Worm (Caenorhabditis elegans) whole organism, mixed stage, embryonic: ENCODE data around the gene nspc-4.

Source experiments
- blmp-1 ChIP-seq: fragments of 150-350 bp; optimal IDR thresholded peaks from 2 replicates; lab custom pipeline; 2014; ENCODE audit warnings: missing biosample characterization, missing genetic modification characterization
- elt-3 ChIP-seq: fragments of 150-350 bp; optimal IDR thresholded peaks from 2 replicates; lab custom pipeline; 2014; ENCODE audit warnings: missing biosample characterization, missing genetic modification characterization
- ham-2 ChIP-seq: fragments of 200-800 bp; sonication (Bioruptor generic); optimal IDR thresholded peaks from 2 replicates; lab custom pipeline; 2018; ENCODE audit warnings: mild to moderate bottlenecking, missing genetic modification characterization, missing compliant biosample characterization
- lin-13 ChIP-seq: fragments of 150-350 bp; optimal IDR thresholded peaks from 2 replicates; lab custom pipeline; 2014; ENCODE audit warnings: missing biosample characterization, missing genetic modification characterization
- lsy-2 ChIP-seq: fragments of 150-350 bp; optimal IDR thresholded peaks from 2 replicates; lab custom pipeline; 2014; ENCODE audit warnings: missing biosample characterization, missing genetic modification characterization
- mls-2 ChIP-seq: sonication (generic microtip); optimal IDR thresholded peaks from 2 replicates; lab custom pipeline; 2016; ENCODE audit warnings: mild to moderate bottlenecking, missing genetic modification characterization, moderate library complexity, missing compliant biosample characterization
- nhr-12 ChIP-seq: fragments of 150-350 bp; optimal IDR thresholded peaks from 2 replicates; lab custom pipeline; 2014; ENCODE audit warnings: missing biosample characterization, missing genetic modification characterization
- nhr-237 ChIP-seq: fragments of 150-350 bp; optimal IDR thresholded peaks from 2 replicates; lab custom pipeline; 2014; ENCODE audit warnings: missing biosample characterization, missing genetic modification characterization
- nhr-76 ChIP-seq: sonication (generic microtip); optimal IDR thresholded peaks from 2 replicates; lab custom pipeline; 2017; ENCODE audit warnings: missing biosample characterization, missing genetic modification characterization
- pha-4 ChIP-seq: fragments of 150-350 bp; optimal IDR thresholded peaks from 2 replicates; lab custom pipeline; 2018; ENCODE audit warnings: missing biosample characterization, missing genetic modification reagents, missing genetic modification characterization
- sem-2 ChIP-seq: fragments of 200-800 bp; sonication (Bioruptor generic); optimal IDR thresholded peaks from 2 replicates; lab custom pipeline; 2018; ENCODE audit warnings: mild to moderate bottlenecking, missing genetic modification characterization, missing compliant biosample characterization
- snpc-4 ChIP-seq: fragments of 150-350 bp; optimal IDR thresholded peaks from 2 replicates; lab custom pipeline; 2014; ENCODE audit warnings: missing biosample characterization, missing genetic modification characterization
- unc-62 ChIP-seq: fragments of 150-350 bp; optimal IDR thresholded peaks from 2 replicates; lab custom pipeline; 2014; ENCODE audit warnings: missing biosample characterization, missing genetic modification reagents, missing genetic modification characterization

DNA sequence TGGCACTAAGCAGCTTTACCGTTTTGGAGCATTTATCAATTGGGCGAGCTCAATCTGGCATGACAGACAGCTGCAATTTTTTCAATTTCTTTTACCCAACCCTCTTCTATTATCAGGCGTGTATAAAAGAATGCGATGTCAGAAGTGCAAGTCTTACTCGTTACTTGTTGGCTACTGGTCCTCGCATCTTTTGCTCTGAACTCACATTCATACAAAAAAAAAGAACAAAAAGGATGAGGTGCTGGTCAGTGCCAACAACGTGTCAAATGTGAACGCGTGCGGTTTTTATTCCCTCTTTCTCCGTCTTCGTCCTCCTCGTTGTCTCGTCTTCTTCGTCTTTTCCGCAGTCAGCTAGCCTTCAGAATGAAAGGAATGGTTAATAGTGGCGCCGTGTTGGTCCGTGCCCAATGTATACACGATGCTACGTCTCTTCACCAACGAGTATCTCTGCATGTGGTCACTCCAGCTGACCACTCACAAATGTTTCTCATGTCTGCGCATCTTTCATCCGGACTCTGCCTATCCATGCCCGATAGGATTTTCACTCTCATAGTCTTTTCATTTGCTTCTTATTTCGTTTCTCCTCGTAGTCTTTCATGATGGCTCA, 27.8 kb upstream of the nspc-4 start:
- TF ChIP-seq lsy-2 (tag; lab: Kevin White, UChicago), result peak; percentile 17
- TF ChIP-seq lin-13 (tag; lab: Kevin White, UChicago), result no peak
- TF ChIP-seq nhr-237 (tag; lab: Kevin White, UChicago), result no peak
- TF ChIP-seq ham-2 (GFP tag; lab: Kevin White, UChicago), result peak; percentile 11
- TF ChIP-seq snpc-4 (tag; lab: Kevin White, UChicago), result no peak
- TF ChIP-seq blmp-1 (tag; lab: Kevin White, UChicago), result no peak
- TF ChIP-seq unc-62, result peak; percentile 65
- no peak for TF ChIP-seq pha-4 (tag; lab: Kevin White, UChicago)
- TF ChIP-seq nhr-76 (tag; lab: Kevin White, UChicago), result no peak
- TF ChIP-seq mls-2, result peak; percentile 15
- TF ChIP-seq elt-3 (tag; lab: Kevin White, UChicago), result no peak
- no peak for TF ChIP-seq sem-2
- no peak for TF ChIP-seq nhr-12 (tag; lab: Kevin White, UChicago)
